Worm (Caenorhabditis elegans) whole organism, early embryonic: Measurements from ENCODE around the gene str-134.

Experiments used
- B0310.2 ChIP-seq: sonication (generic microtip); optimal IDR thresholded peaks from 2 replicates; lab custom pipeline; 2016; ENCODE audit warnings: mild to moderate bottlenecking, missing genetic modification characterization, missing compliant biosample characterization
- F13C5.2 ChIP-seq: sonication (generic microtip); optimal IDR thresholded peaks from 2 replicates; lab custom pipeline; 2017; ENCODE audit warnings: mild to moderate bottlenecking, missing genetic modification characterization, inconsistent platforms, missing compliant biosample characterization
- aly-1 ChIP-seq: sonication (generic microtip); optimal IDR thresholded peaks from 2 replicates; lab custom pipeline; 2016; ENCODE audit warnings: missing genetic modification characterization, missing compliant biosample characterization
- ama-1 ChIP-seq: fragments of 150-350 bp; optimal IDR thresholded peaks from 2 replicates; lab custom pipeline; 2014
- ceh-13 ChIP-seq: fragments of 200-800 bp; sonication (Bioruptor generic); optimal IDR thresholded peaks from 2 replicates; lab custom pipeline; 2018; ENCODE audit warnings: mild to moderate bottlenecking, missing genetic modification characterization, missing compliant biosample characterization
- ceh-36 ChIP-seq: sonication (generic microtip); optimal IDR thresholded peaks from 2 replicates; lab custom pipeline; 2016; ENCODE audit warnings: missing genetic modification characterization, inconsistent platforms, missing compliant biosample characterization
- ets-7 ChIP-seq: sonication (generic microtip); optimal IDR thresholded peaks from 2 replicates; lab custom pipeline; 2016; ENCODE audit warnings: missing genotype, missing genetic modification characterization, missing compliant biosample characterization
- flt-1 ChIP-seq: fragments of 200-800 bp; sonication (Bioruptor generic); IDR thresholded peaks from 2 replicates; pipeline ENCODE4 v1.3.6; 2022; ENCODE audit warnings: missing genetic modification characterization, missing compliant biosample characterization
- hmbx-1 ChIP-seq: sonication (generic microtip); optimal IDR thresholded peaks from 2 replicates; lab custom pipeline; 2016; ENCODE audit warnings: mild to moderate bottlenecking, missing genetic modification characterization, missing compliant biosample characterization
- hmg-4 ChIP-seq: fragments of 200-800 bp; sonication (Bioruptor generic); optimal IDR thresholded peaks from 2 replicates; lab custom pipeline; 2018; ENCODE audit warnings: mild to moderate bottlenecking, missing genetic modification characterization, missing compliant biosample characterization
- hnd-1 ChIP-seq: sonication (generic microtip); optimal IDR thresholded peaks from 2 replicates; lab custom pipeline; 2016; ENCODE audit warnings: missing genetic modification characterization, missing compliant biosample characterization
- pes-1 ChIP-seq: fragments of 200-800 bp; sonication (Bioruptor generic); IDR thresholded peaks from 2 replicates; pipeline ENCODE4 v1.3.6; 2022; ENCODE audit warnings: missing genetic modification reagents, missing genetic modification characterization, missing compliant biosample characterization
- scrt-1 ChIP-seq: fragments of 200-800 bp; sonication (Bioruptor generic); IDR thresholded peaks from 2 replicates; pipeline ENCODE4 v1.3.6; 2022; ENCODE audit warnings: missing genetic modification characterization, missing compliant biosample characterization
- sea-1 ChIP-seq: fragments of 200-800 bp; sonication (Bioruptor generic); conservative IDR thresholded peaks from 2 replicates; pipeline ENCODE4 v1.3.6; 2022; ENCODE audit warnings: missing genetic modification characterization, missing compliant biosample characterization
- tbx-11 ChIP-seq: fragments of 200-800 bp; sonication (Bioruptor generic); IDR thresholded peaks from 2 replicates; pipeline ENCODE4 v1.3.6; 2022; ENCODE audit warnings: missing genetic modification characterization, missing compliant biosample characterization
- tbx-37 ChIP-seq: fragments of 200-800 bp; sonication (Bioruptor generic); conservative IDR thresholded peaks from 2 replicates; pipeline ENCODE4 v1.3.6; 2022; ENCODE audit warnings: missing genetic modification reagents, missing genetic modification characterization, missing compliant biosample characterization
- tra-4 ChIP-seq: sonication (generic microtip); optimal IDR thresholded peaks from 2 replicates; lab custom pipeline; 2017; ENCODE audit warnings: missing genetic modification characterization, missing compliant biosample characterization

The str-134 gene

ce11 chrV:731330-731729 lies 12.1 kb upstream of the str-134 start:
- TF ChIP-seq ceh-36 (tag; lab: Kevin White, UChicago) (no peak), B0310.2 (no peak), sea-1 (GFP tag; lab: Robert Waterston, UW) (no peak), F13C5.2 (no peak), ets-7 (tag; lab: Kevin White, UChicago) (no peak), flt-1 (no peak), aly-1 (tag; lab: Kevin White, UChicago) (no peak), pes-1 (no peak), hmbx-1 (no peak)

ce11 chrV:736171-736570 lies 7.3 kb upstream of the str-134 start, which contains the start of gene srj-25:
Gene srj-25 (minus strand): TSS chrV:736271.
- TF ChIP-seq B0310.2 (no peak), scrt-1 (GFP tag; lab: Robert Waterston, UW) (no peak)

- no peak for TF ChIP-seq sea-1 (GFP tag; lab: Robert Waterston, UW)
- TF ChIP-seq ama-1 = no peak
- TF ChIP-seq hmbx-1 = no peak
- TF ChIP-seq ets-7 (tag; lab: Kevin White, UChicago) = no peak
- no peak for TF ChIP-seq scrt-1 (GFP tag; lab: Robert Waterston, UW)
- TF ChIP-seq hnd-1 (tag; lab: Kevin White, UChicago) = no peak
- no peak for TF ChIP-seq F13C5.2
- no peak for TF ChIP-seq tbx-11
- no peak for TF ChIP-seq B0310.2
- TF ChIP-seq pes-1 = no peak
- no peak for TF ChIP-seq hmg-4 (GFP tag; lab: Kevin White, UChicago)
- TF ChIP-seq flt-1 = no peak
- no peak for TF ChIP-seq ceh-13 (GFP tag; lab: Kevin White, UChicago)
- TF ChIP-seq ceh-36 (tag; lab: Kevin White, UChicago) = no peak
- TF ChIP-seq tra-4 (tag; lab: Kevin White, UChicago) = no peak
- no peak for TF ChIP-seq aly-1 (tag; lab: Kevin White, UChicago)
- no peak for TF ChIP-seq tbx-37 (GFP tag; lab: Robert Waterston, UW)
Measured at ce11 chrV:738770-739169, 4.7 kb upstream of the str-134 start, which contains the start of gene srj-24. Gene srj-24 (minus strand): TSS chrV:738870.

- TF ChIP-seq tbx-37 (GFP tag; lab: Robert Waterston, UW) (no peak), ceh-36 (tag; lab: Kevin White, UChicago) (no peak)
Measured at ce11 chrV:741820-742219, 1.6 kb upstream of the str-134 start, which contains the start of gene C05E4.7. Gene C05E4.7 (plus strand): TSS chrV:742120.

- no peak for TF ChIP-seq tra-4 (tag; lab: Kevin White, UChicago)
- no peak for TF ChIP-seq pes-1
- TF ChIP-seq ets-7 (tag; lab: Kevin White, UChicago) = no peak
- no peak for TF ChIP-seq tbx-11
- no peak for TF ChIP-seq hmbx-1
Measured at ce11 chrV:748044-748443, 4.6 kb downstream of the str-134 start, which contains the start of gene sri-4. Gene sri-4 (plus strand): TSS chrV:748344.

- TF ChIP-seq hmbx-1 (no peak), ets-7 (tag; lab: Kevin White, UChicago) (no peak)
Measured at ce11 chrV:752679-753333, 9.4 kb downstream of the str-134 start, which contains the start of the genes str-262 and srp-1. Gene str-262 (minus strand): TSS chrV:752779. Gene srp-1 (plus strand): TSS chrV:753283.

ce11 chrV:756169-756568 lies 12.7 kb downstream of the str-134 start, which contains the start of gene str-20:
Gene str-20 (plus strand): TSS chrV:756469.
- no peak for TF ChIP-seq ceh-36 (tag; lab: Kevin White, UChicago)
- no peak for TF ChIP-seq hmbx-1
- TF ChIP-seq aly-1 (tag; lab: Kevin White, UChicago) = no peak
- TF ChIP-seq F13C5.2 = no peak
- no peak for TF ChIP-seq ama-1
- TF ChIP-seq pes-1 = no peak
- no peak for TF ChIP-seq tra-4 (tag; lab: Kevin White, UChicago)
- no peak for TF ChIP-seq ets-7 (tag; lab: Kevin White, UChicago)
- no peak for TF ChIP-seq ceh-13 (GFP tag; lab: Kevin White, UChicago)
- TF ChIP-seq hmg-4 (GFP tag; lab: Kevin White, UChicago) = no peak
- TF ChIP-seq scrt-1 (GFP tag; lab: Robert Waterston, UW) = no peak
- TF ChIP-seq hnd-1 (tag; lab: Kevin White, UChicago) = no peak
- TF ChIP-seq flt-1 = no peak
- TF ChIP-seq tbx-11 = no peak

- no peak for TF ChIP-seq ceh-36 (tag; lab: Kevin White, UChicago)
- no peak for TF ChIP-seq B0310.2
- no peak for TF ChIP-seq tbx-11
- TF ChIP-seq ceh-13 (GFP tag; lab: Kevin White, UChicago) = no peak
- no peak for TF ChIP-seq F13C5.2
- no peak for TF ChIP-seq hmg-4 (GFP tag; lab: Kevin White, UChicago)
- no peak for TF ChIP-seq hnd-1 (tag; lab: Kevin White, UChicago)
- TF ChIP-seq ets-7 (tag; lab: Kevin White, UChicago) = no peak
- no peak for TF ChIP-seq pes-1
- TF ChIP-seq tra-4 (tag; lab: Kevin White, UChicago) = no peak
- TF ChIP-seq aly-1 (tag; lab: Kevin White, UChicago) = no peak
- TF ChIP-seq hmbx-1 = no peak
- TF ChIP-seq scrt-1 (GFP tag; lab: Robert Waterston, UW) = no peak
- no peak for TF ChIP-seq ama-1
- no peak for TF ChIP-seq flt-1
- no peak for TF ChIP-seq sea-1 (GFP tag; lab: Robert Waterston, UW)
- TF ChIP-seq tbx-37 (GFP tag; lab: Robert Waterston, UW) = no peak
Measured at ce11 chrV:761235-761634, 17.8 kb downstream of the str-134 start, which contains the start of gene C05E4.15. Gene C05E4.15 (minus strand): TSS chrV:761335.
